Worm (Caenorhabditis elegans): ENCODE results near the gene fbxa-160.

DNA sequence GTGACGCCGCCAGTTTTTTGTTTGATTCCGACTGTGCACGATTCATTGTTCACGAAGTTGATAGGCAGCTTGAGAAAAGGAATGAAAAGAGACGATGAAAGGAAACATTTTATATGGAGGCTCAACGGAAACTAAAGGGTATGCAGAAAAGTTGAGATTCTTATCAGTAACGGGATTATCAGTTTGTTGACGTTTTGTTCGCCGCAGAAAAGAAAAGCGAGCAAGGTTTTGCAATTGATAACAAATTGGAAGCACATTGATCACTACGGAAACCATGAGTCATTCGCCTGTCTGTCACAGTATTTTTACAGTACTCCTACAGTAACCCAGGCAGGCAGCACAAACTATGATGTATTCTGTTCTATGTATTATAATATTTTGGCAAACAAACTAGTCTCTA is 11.5 kb upstream of the fbxa-160 start:
- no peak for TF ChIP-seq ama-1 (optimal IDR thresholded peaks at IDR 0.05)
- no peak for TF ChIP-seq ceh-13 (GFP tag; optimal IDR thresholded peaks at IDR 0.05)
- no peak for TF ChIP-seq aly-1 (tag; optimal IDR thresholded peaks at IDR 0.05)
- TF ChIP-seq tra-4 (tag; optimal IDR thresholded peaks at IDR 0.05), result no peak
